Worm (Caenorhabditis elegans) whole organism, late embryonic: Measurements from ENCODE around the gene srh-56.

Experiments used
- C38D4.7 ChIP-seq: fragments of 200-800 bp; sonication (Bioruptor generic); optimal IDR thresholded peaks from 2 replicates; lab custom pipeline; 2018; ENCODE audit warnings: mild to moderate bottlenecking, missing genetic modification characterization, moderate library complexity, missing compliant biosample characterization
- K02D7.2 ChIP-seq: sonication (generic microtip); optimal IDR thresholded peaks from 2 replicates; lab custom pipeline; 2017; ENCODE audit warnings: mild to moderate bottlenecking, missing genetic modification characterization, missing compliant biosample characterization
- K09A11.1 ChIP-seq: sonication (generic microtip); optimal IDR thresholded peaks from 2 replicates; lab custom pipeline; 2017; ENCODE audit warnings: antibody characterized with exemption, mild to moderate bottlenecking, missing genetic modification characterization, missing compliant biosample characterization; ENCODE audit not compliant: insufficient read depth
- T23F11.4 ChIP-seq: fragments of 200-800 bp; sonication (Bioruptor generic); optimal IDR thresholded peaks from 2 replicates; lab custom pipeline; 2018; ENCODE audit warnings: mild to moderate bottlenecking, missing genetic modification characterization, missing compliant biosample characterization
- Y22D7AL.16 ChIP-seq: sonication (generic microtip); optimal IDR thresholded peaks from 2 replicates; lab custom pipeline; 2016; ENCODE audit warnings: missing genetic modification characterization, missing compliant biosample characterization
- ahr-1 ChIP-seq: sonication (generic microtip); optimal IDR thresholded peaks from 2 replicates; lab custom pipeline; 2016; ENCODE audit warnings: missing genetic modification characterization, missing compliant biosample characterization
- ama-1 ChIP-seq: fragments of 150-350 bp; optimal IDR thresholded peaks from 2 replicates; lab custom pipeline; 2014
- ceh-19 ChIP-seq: fragments of 200-800 bp; sonication (Bioruptor generic); optimal IDR thresholded peaks from 2 replicates; lab custom pipeline; 2018; ENCODE audit warnings: mild to moderate bottlenecking, missing genetic modification characterization, missing compliant biosample characterization
- ceh-2 ChIP-seq: sonication (generic microtip); optimal IDR thresholded peaks from 2 replicates; lab custom pipeline; 2016; ENCODE audit warnings: missing genotype, missing genetic modification characterization, missing compliant biosample characterization
- ceh-24 ChIP-seq: sonication (generic microtip); optimal IDR thresholded peaks from 2 replicates; lab custom pipeline; 2016; ENCODE audit warnings: mild to moderate bottlenecking, missing genetic modification characterization, missing compliant biosample characterization
- ceh-31 ChIP-seq: sonication (generic microtip); optimal IDR thresholded peaks from 2 replicates; lab custom pipeline; 2016; ENCODE audit warnings: missing genetic modification characterization, missing compliant biosample characterization
- ceh-34 ChIP-seq: sonication (generic microtip); optimal IDR thresholded peaks from 2 replicates; lab custom pipeline; 2016; ENCODE audit warnings: mild to moderate bottlenecking, missing genetic modification characterization, missing compliant biosample characterization
- ceh-45 ChIP-seq: fragments of 200-800 bp; sonication (Bioruptor generic); IDR thresholded peaks from 2 replicates; pipeline ENCODE4 v1.3.6; 2022; ENCODE audit warnings: missing genetic modification reagents, missing genetic modification characterization, missing compliant biosample characterization
- ceh-6 ChIP-seq: fragments of 200-800 bp; sonication (Bioruptor generic); optimal IDR thresholded peaks from 2 replicates; lab custom pipeline; 2018; ENCODE audit warnings: mild to moderate bottlenecking, missing genetic modification characterization, missing compliant biosample characterization
- ceh-9 ChIP-seq: sonication (generic microtip); optimal IDR thresholded peaks from 2 replicates; lab custom pipeline; 2016; ENCODE audit warnings: mild to moderate bottlenecking, missing genetic modification characterization, inconsistent platforms, missing compliant biosample characterization
- che-1 ChIP-seq: sonication (generic microtip); optimal IDR thresholded peaks from 2 replicates; lab custom pipeline; 2016; ENCODE audit warnings: mild to moderate bottlenecking, missing genetic modification characterization, missing compliant biosample characterization
- elt-2 ChIP-seq: sonication (generic microtip); optimal IDR thresholded peaks from 2 replicates; lab custom pipeline; 2016; ENCODE audit warnings: missing genetic modification reagents, missing genetic modification characterization, missing compliant biosample characterization
- ets-4 ChIP-seq: sonication (generic microtip); optimal IDR thresholded peaks from 2 replicates; lab custom pipeline; 2016; ENCODE audit warnings: missing genetic modification characterization, missing compliant biosample characterization
- eyg-1 ChIP-seq: sonication (generic microtip); optimal IDR thresholded peaks from 2 replicates; lab custom pipeline; 2016; ENCODE audit warnings: missing genotype, missing genetic modification characterization, missing compliant biosample characterization
- fkh-6 ChIP-seq: sonication (generic microtip); optimal IDR thresholded peaks from 2 replicates; lab custom pipeline; 2016; ENCODE audit warnings: missing genetic modification characterization, missing compliant biosample characterization
- hlh-13 ChIP-seq: fragments of 200-800 bp; sonication (Bioruptor generic); optimal IDR thresholded peaks from 2 replicates; lab custom pipeline; 2018; ENCODE audit warnings: mild to moderate bottlenecking, missing genetic modification characterization, missing compliant biosample characterization
- hlh-15 ChIP-seq: sonication (generic microtip); optimal IDR thresholded peaks from 2 replicates; lab custom pipeline; 2016; ENCODE audit warnings: missing genetic modification characterization, missing compliant biosample characterization
- lin-11 ChIP-seq: fragments of 200-800 bp; sonication (Bioruptor generic); optimal IDR thresholded peaks from 2 replicates; lab custom pipeline; 2018; ENCODE audit warnings: mild to moderate bottlenecking, missing genetic modification characterization, missing compliant biosample characterization
- madf-2 ChIP-seq: sonication (generic microtip); optimal IDR thresholded peaks from 2 replicates; lab custom pipeline; 2017; ENCODE audit warnings: missing genetic modification characterization, missing compliant biosample characterization
- nfya-1 ChIP-seq: sonication (generic microtip); optimal IDR thresholded peaks from 2 replicates; lab custom pipeline; 2017; ENCODE audit warnings: missing genetic modification characterization, mild to moderate bottlenecking, missing compliant biosample characterization, antibody characterized with exemption, moderate library complexity
- nhr-232 ChIP-seq: sonication (generic microtip); optimal IDR thresholded peaks from 2 replicates; lab custom pipeline; 2016; ENCODE audit warnings: missing genetic modification characterization, missing compliant biosample characterization
- npax-4 ChIP-seq: sonication (generic microtip); optimal IDR thresholded peaks from 2 replicates; lab custom pipeline; 2016; ENCODE audit warnings: missing genetic modification characterization, missing compliant biosample characterization
- odd-2 ChIP-seq: sonication (generic microtip); optimal IDR thresholded peaks from 2 replicates; lab custom pipeline; 2017; ENCODE audit warnings: antibody characterized with exemption, mild to moderate bottlenecking, missing genetic modification characterization, missing compliant biosample characterization
- pat-9 ChIP-seq: fragments of 200-800 bp; sonication (Bioruptor generic); optimal IDR thresholded peaks from 2 replicates; lab custom pipeline; 2018; ENCODE audit warnings: mild to moderate bottlenecking, missing genetic modification characterization, moderate library complexity, missing compliant biosample characterization
- pax-1 ChIP-seq: fragments of 150-350 bp; optimal IDR thresholded peaks from 2 replicates; lab custom pipeline; 2014; ENCODE audit warnings: missing biosample characterization, missing genetic modification characterization
- pha-2 ChIP-seq: sonication (generic microtip); optimal IDR thresholded peaks from 2 replicates; lab custom pipeline; 2017; ENCODE audit warnings: mild to moderate bottlenecking, missing genetic modification characterization, missing compliant biosample characterization
- ref-2 ChIP-seq: sonication (generic microtip); optimal IDR thresholded peaks from 2 replicates; lab custom pipeline; 2016; ENCODE audit warnings: missing genetic modification characterization, missing compliant biosample characterization
- rnt-1 ChIP-seq: sonication (generic microtip); optimal IDR thresholded peaks from 2 replicates; lab custom pipeline; 2016; ENCODE audit warnings: missing genetic modification characterization, missing compliant biosample characterization
- sdc-2 ChIP-seq: sonication (generic microtip); optimal IDR thresholded peaks from 2 replicates; lab custom pipeline; 2016; ENCODE audit warnings: missing genotype, missing genetic modification characterization, missing compliant biosample characterization
- sox-2 ChIP-seq: fragments of 200-800 bp; sonication (Bioruptor generic); IDR thresholded peaks from 2 replicates; pipeline ENCODE4 v1.3.6; 2022; ENCODE audit warnings: missing genetic modification reagents, missing genetic modification characterization, missing compliant biosample characterization
- sox-4 ChIP-seq: sonication (generic microtip); optimal IDR thresholded peaks from 2 replicates; lab custom pipeline; 2017; ENCODE audit warnings: mild to moderate bottlenecking, missing genetic modification characterization, inconsistent platforms, missing compliant biosample characterization
- unc-3 ChIP-seq, 2 experiments: fragments of 200-800 bp in 1 of 2; sonication (Bioruptor generic) in 1 of 2; sonication (generic microtip) in 1 of 2; conservative IDR thresholded peaks in 1 of 2; optimal IDR thresholded peaks in 1 of 2; 2 replicates each; pipeline versions ENCODE4 v1.3.6 to Lab custom; 2016 to 2022; ENCODE audit warnings: missing compliant biosample characterization in 2 of 2, missing genetic modification characterization in 2 of 2, missing genetic modification reagents in 1 of 2
- unc-55 ChIP-seq: sonication (generic microtip); optimal IDR thresholded peaks from 2 replicates; lab custom pipeline; 2017; ENCODE audit warnings: missing biosample characterization, missing genetic modification reagents, missing genetic modification characterization
- ztf-16 ChIP-seq: sonication (generic microtip); optimal IDR thresholded peaks from 2 replicates; lab custom pipeline; 2017; ENCODE audit warnings: missing genetic modification characterization, missing compliant biosample characterization

Gene srh-56

ce11 chrV:2742298-2742697 lies 29.4 kb upstream of the srh-56 start, which contains the start of gene srg-62:
Gene srg-62, minus strand, starts transcription at chrV:2742398.
- TF ChIP-seq ceh-34 (tag; lab: Kevin White, UChicago) (no peak), che-1 (tag; lab: Kevin White, UChicago) (no peak), pat-9 (no peak), K02D7.2 (tag; lab: Kevin White, UChicago) (no peak), C38D4.7 (GFP tag; lab: Kevin White, UChicago) (no peak), ceh-24 (no peak), ets-4 (tag; lab: Kevin White, UChicago) (no peak), unc-3 (GFP tag; conservative IDR thresholded peaks at IDR 0.05; lab: Robert Waterston, UW) (no peak), unc-3 (tag; optimal IDR thresholded peaks at IDR 0.05; lab: Kevin White, UChicago) (no peak)

ce11 chrV:2746404-2746803 lies 25.3 kb upstream of the srh-56 start:
- TF ChIP-seq pha-2 (tag; lab: Kevin White, UChicago): no peak
- TF ChIP-seq nfya-1: no peak
- TF ChIP-seq hlh-13: no peak
- no peak for TF ChIP-seq ceh-34 (tag; lab: Kevin White, UChicago)
- TF ChIP-seq pat-9: no peak
- no peak for TF ChIP-seq ztf-16
- no peak for TF ChIP-seq C38D4.7 (GFP tag; lab: Kevin White, UChicago)
- no peak for TF ChIP-seq pax-1 (tag; lab: Kevin White, UChicago)
- no peak for TF ChIP-seq madf-2 (tag; lab: Kevin White, UChicago)
- no peak for TF ChIP-seq hlh-15 (tag; lab: Kevin White, UChicago)
- TF ChIP-seq unc-55: no peak
- TF ChIP-seq fkh-6 (tag; lab: Kevin White, UChicago): no peak
- no peak for TF ChIP-seq sdc-2 (tag; lab: Kevin White, UChicago)
- no peak for TF ChIP-seq sox-4
- no peak for TF ChIP-seq npax-4
- no peak for TF ChIP-seq ceh-9 (tag; lab: Kevin White, UChicago)
- TF ChIP-seq ahr-1 (tag; lab: Kevin White, UChicago): no peak
- TF ChIP-seq K09A11.1 (tag; lab: Kevin White, UChicago): no peak
- TF ChIP-seq ceh-2: no peak

ce11 chrV:2750006-2750405 lies 21.7 kb upstream of the srh-56 start, which contains the start of gene srx-24:
Gene srx-24, minus strand, starts transcription at chrV:2750106.
- TF ChIP-seq ceh-31 (no peak), ama-1 (lab: Kevin White, UChicago) (no peak), ceh-24 (no peak), odd-2 (tag; lab: Kevin White, UChicago) (no peak), pax-1 (tag; lab: Kevin White, UChicago) (no peak), ceh-19 (GFP tag; lab: Kevin White, UChicago) (no peak), nhr-232 (tag; lab: Kevin White, UChicago) (no peak), ceh-45 (GFP tag; lab: Robert Waterston, UW) (no peak), ztf-16 (no peak), sox-2 (GFP tag; lab: Robert Waterston, UW) (no peak), fkh-6 (tag; lab: Kevin White, UChicago) (no peak), ahr-1 (tag; lab: Kevin White, UChicago) (no peak), npax-4 (no peak), rnt-1 (tag; lab: Kevin White, UChicago) (no peak), elt-2 (tag; lab: Kevin White, UChicago) (no peak)
- TF ChIP-seq, all 69 proteins: peak for 0

- no peak for TF ChIP-seq hlh-15 (tag; lab: Kevin White, UChicago)
- no peak for TF ChIP-seq che-1 (tag; lab: Kevin White, UChicago)
- no peak for TF ChIP-seq T23F11.4 (GFP tag; lab: Kevin White, UChicago)
- no peak for TF ChIP-seq unc-55
- no peak for TF ChIP-seq ceh-34 (tag; lab: Kevin White, UChicago)
- no peak for TF ChIP-seq unc-3 (GFP tag; conservative IDR thresholded peaks at IDR 0.05; lab: Robert Waterston, UW)
- no peak for TF ChIP-seq unc-3 (tag; optimal IDR thresholded peaks at IDR 0.05; lab: Kevin White, UChicago)
- TF ChIP-seq eyg-1 (tag; lab: Kevin White, UChicago): no peak
- TF ChIP-seq ceh-2: no peak
- TF ChIP-seq ama-1 (lab: Kevin White, UChicago): no peak
- TF ChIP-seq lin-11 (tag; lab: Kevin White, UChicago): no peak
- TF ChIP-seq ceh-6: no peak
- no peak for TF ChIP-seq ref-2 (tag; lab: Kevin White, UChicago)
- TF ChIP-seq nhr-232 (tag; lab: Kevin White, UChicago): no peak
- no peak for TF ChIP-seq ets-4 (tag; lab: Kevin White, UChicago)
- TF ChIP-seq Y22D7AL.16 (tag; lab: Kevin White, UChicago): no peak
These were observed 18.7 kb upstream of the srh-56 start, which contains the start of gene srx-26 for ce11 chrV:2753007-2753406. Gene srx-26, minus strand, starts transcription at chrV:2753107.
